Worm (Caenorhabditis elegans) whole organism, L2 larva: ENCODE measurements around the gene rhy-1.
A peak's percentile ranks its signal among the peaks of the same experiment; 100 is the strongest.

Experiments used
- C34F6.9 ChIP-seq: fragments of 150-350 bp; optimal IDR thresholded peaks from 2 replicates; lab custom pipeline; 2014; ENCODE audit warnings: missing biosample characterization, missing genetic modification characterization
- F13H6.1 ChIP-seq: sonication (generic microtip); optimal IDR thresholded peaks from 2 replicates; lab custom pipeline; 2016; ENCODE audit warnings: missing genetic modification characterization, missing compliant biosample characterization
- Y55F3AM.14 ChIP-seq: fragments of 200-800 bp; sonication (Bioruptor generic); optimal IDR thresholded peaks from 2 replicates; lab custom pipeline; 2018; ENCODE audit warnings: mild to moderate bottlenecking, missing genetic modification characterization, missing compliant biosample characterization
- ZK546.5 ChIP-seq: sonication (generic microtip); optimal IDR thresholded peaks from 2 replicates; lab custom pipeline; 2017; ENCODE audit warnings: missing biosample characterization, missing genetic modification characterization
- alr-1 ChIP-seq: fragments of 150-350 bp; optimal IDR thresholded peaks from 2 replicates; lab custom pipeline; 2014; ENCODE audit warnings: missing biosample characterization, missing genetic modification characterization
- blmp-1 ChIP-seq: sonication (generic microtip); optimal IDR thresholded peaks from 2 replicates; lab custom pipeline; 2017; ENCODE audit warnings: missing genetic modification characterization, mild to moderate bottlenecking, missing compliant biosample characterization, antibody characterized with exemption, moderate library complexity; ENCODE audit not compliant: insufficient read depth
- ceh-16 ChIP-seq: fragments of 150-350 bp; optimal IDR thresholded peaks from 2 replicates; lab custom pipeline; 2014; ENCODE audit warnings: missing biosample characterization, missing genetic modification characterization
- ceh-82 ChIP-seq: fragments of 150-350 bp; optimal IDR thresholded peaks from 2 replicates; lab custom pipeline; 2014; ENCODE audit warnings: missing biosample characterization, missing genetic modification characterization
- dmd-4 ChIP-seq: sonication (generic microtip); optimal IDR thresholded peaks from 2 replicates; lab custom pipeline; 2017; ENCODE audit warnings: missing biosample characterization, missing genetic modification characterization
- elt-3 ChIP-seq: sonication (generic microtip); optimal IDR thresholded peaks from 2 replicates; lab custom pipeline; 2017; ENCODE audit warnings: missing biosample characterization, missing genetic modification characterization
- fos-1 ChIP-seq: fragments of 150-350 bp; optimal IDR thresholded peaks from 2 replicates; lab custom pipeline; 2014; ENCODE audit warnings: missing biosample characterization, missing genetic modification characterization
- gmeb-1 ChIP-seq: fragments of 150-350 bp; optimal IDR thresholded peaks from 2 replicates; lab custom pipeline; 2014; ENCODE audit warnings: missing biosample characterization, missing genetic modification characterization
- lin-11 ChIP-seq: fragments of 150-350 bp; sonication (generic microtip); optimal IDR thresholded peaks from 2 replicates; lab custom pipeline; 2014; ENCODE audit warnings: missing biosample characterization, missing genetic modification characterization, inconsistent platforms, mixed read lengths
- lin-13 ChIP-seq: fragments of 150-350 bp; optimal IDR thresholded peaks from 2 replicates; lab custom pipeline; 2014; ENCODE audit warnings: missing biosample characterization, missing genetic modification reagents, missing genetic modification characterization
- lsy-2 ChIP-seq, 2 experiments: fragments of 150-350 bp in 1 of 2; sonication (generic microtip) in 1 of 2; optimal IDR thresholded peaks; 2 replicates each; lab custom pipeline; 2014 to 2017; ENCODE audit warnings: missing biosample characterization in 2 of 2, missing genetic modification characterization in 2 of 2
- mab-5 ChIP-seq: fragments of 150-350 bp; optimal IDR thresholded peaks from 2 replicates; lab custom pipeline; 2014; ENCODE audit warnings: missing biosample characterization, missing genetic modification characterization
- mbf-1 ChIP-seq: sonication (generic microtip); optimal IDR thresholded peaks from 2 replicates; lab custom pipeline; 2017; ENCODE audit warnings: missing biosample characterization, missing genetic modification characterization
- nhr-10 ChIP-seq: sonication (generic microtip); optimal IDR thresholded peaks from 2 replicates; lab custom pipeline; 2017; ENCODE audit warnings: missing biosample characterization, missing genetic modification characterization
- nhr-11 ChIP-seq: fragments of 150-350 bp; optimal IDR thresholded peaks from 2 replicates; lab custom pipeline; 2014; ENCODE audit warnings: missing biosample characterization, missing genetic modification characterization
- nhr-129 ChIP-seq: fragments of 150-350 bp; optimal IDR thresholded peaks from 2 replicates; lab custom pipeline; 2014; ENCODE audit warnings: missing biosample characterization, missing genetic modification characterization
- nhr-21 ChIP-seq: fragments of 150-350 bp; optimal IDR thresholded peaks from 2 replicates; lab custom pipeline; 2014; ENCODE audit warnings: missing biosample characterization, missing genetic modification characterization
- nhr-237 ChIP-seq: fragments of 150-350 bp; optimal IDR thresholded peaks from 2 replicates; lab custom pipeline; 2014; ENCODE audit warnings: missing biosample characterization, missing genetic modification characterization
- nhr-25 ChIP-seq: fragments of 150-350 bp; sonication (generic microtip); optimal IDR thresholded peaks from 3 replicates; lab custom pipeline; 2014; ENCODE audit warnings: missing biosample characterization, missing genetic modification characterization
- skn-1 ChIP-seq: sonication (generic microtip); optimal IDR thresholded peaks from 2 replicates; lab custom pipeline; 2017; ENCODE audit warnings: missing biosample characterization, missing genetic modification characterization
- sma-3 ChIP-seq: sonication (generic microtip); optimal IDR thresholded peaks from 2 replicates; lab custom pipeline; 2016; ENCODE audit warnings: missing genetic modification reagents, missing genetic modification characterization, missing compliant biosample characterization
- sma-9 ChIP-seq, 2 experiments: fragments of 150-350 bp in 1 of 2; sonication (generic microtip) in 1 of 2; optimal IDR thresholded peaks; 2 replicates each; lab custom pipeline; 2014 to 2016; ENCODE audit warnings: missing genetic modification characterization in 2 of 2, mild to moderate bottlenecking in 1 of 2, missing biosample characterization in 1 of 2, missing compliant biosample characterization in 1 of 2, missing genetic modification reagents in 1 of 2, moderate library complexity in 1 of 2
- snpc-4 ChIP-seq: fragments of 150-350 bp; optimal IDR thresholded peaks from 2 replicates; lab custom pipeline; 2014; ENCODE audit warnings: missing biosample characterization, missing genetic modification characterization
- unc-39 ChIP-seq: fragments of 150-350 bp; optimal IDR thresholded peaks from 2 replicates; lab custom pipeline; 2014; ENCODE audit warnings: missing biosample characterization, missing genetic modification characterization
- unc-62 ChIP-seq: fragments of 150-350 bp; optimal IDR thresholded peaks from 2 replicates; lab custom pipeline; 2014; ENCODE audit warnings: missing biosample characterization, missing genetic modification reagents, missing genetic modification characterization
- ztf-11 ChIP-seq: sonication (generic microtip); optimal IDR thresholded peaks from 2 replicates; lab custom pipeline; 2017; ENCODE audit warnings: missing biosample characterization, missing genetic modification characterization
- ztf-4 ChIP-seq: fragments of 150-350 bp; optimal IDR thresholded peaks from 2 replicates; lab custom pipeline; 2014; ENCODE audit warnings: missing biosample characterization, missing genetic modification characterization

Gene rhy-1

ce11 chrII:9130339-9130738 lies 30.8 kb upstream of the rhy-1 start:
- no peak for TF ChIP-seq unc-39 (tag; lab: Kevin White, UChicago)
- peak; percentile 27 for TF ChIP-seq fos-1

- no peak for TF ChIP-seq fos-1
- TF ChIP-seq mbf-1 (tag; lab: Kevin White, UChicago), result no peak
- no peak for TF ChIP-seq dmd-4 (tag; lab: Kevin White, UChicago)
- TF ChIP-seq lin-13 (GFP tag; lab: Kevin White, UChicago), result no peak
- no peak for TF ChIP-seq ZK546.5 (tag; lab: Kevin White, UChicago)
- no peak for TF ChIP-seq nhr-21
- TF ChIP-seq nhr-11 (tag; lab: Kevin White, UChicago), result no peak
- TF ChIP-seq skn-1, result no peak
- no peak for TF ChIP-seq C34F6.9 (tag; lab: Kevin White, UChicago)
- TF ChIP-seq elt-3, result no peak
- TF ChIP-seq, all 48 proteins: peak for 0
These were observed 29.8 kb upstream of the rhy-1 start, which contains the start of gene C16D2.1 for ce11 chrII:9131363-9131762. Gene C16D2.1 (plus strand): TSS chrII:9131663.

ce11 chrII:9132338-9132737 lies 28.8 kb upstream of the rhy-1 start:
- TF ChIP-seq sma-3 (no peak), unc-62 (GFP tag; lab: Kevin White, UChicago) (no peak), lsy-2 (tag; optimal IDR thresholded peaks at IDR 0.05; lab: Kevin White, UChicago) (no peak), ceh-82 (no peak), lin-13 (GFP tag; lab: Kevin White, UChicago) (no peak), alr-1 (tag; lab: Kevin White, UChicago) (no peak), nhr-25 (tag; lab: Kevin White, UChicago) (no peak), ztf-11 (no peak)

DNA sequence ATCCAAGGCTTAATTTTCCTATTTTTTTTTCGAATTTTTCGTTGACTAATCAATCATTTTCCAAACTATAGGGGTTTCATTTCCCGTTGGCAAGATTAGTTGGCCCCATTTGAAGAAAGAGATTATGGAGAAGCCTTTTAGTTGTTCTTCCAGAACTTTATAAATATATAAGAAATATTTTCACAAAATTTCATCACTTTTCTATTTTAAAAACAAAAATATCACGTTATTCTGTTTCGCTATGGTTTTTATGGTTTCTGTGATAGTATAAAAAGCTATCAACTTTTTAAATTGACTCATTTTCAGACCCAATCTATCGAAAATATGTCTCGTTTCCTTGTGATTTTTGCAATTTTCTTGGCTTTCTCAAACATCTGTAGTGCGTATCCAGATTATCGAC lies 25.3 kb upstream of the rhy-1 start, which contains the start of gene nlp-78:
TSS of gene nlp-78 (plus strand) at position 301 of the 400 bp plus-strand sequence.
- TF ChIP-seq fos-1 (no peak), nhr-10 (tag; lab: Kevin White, UChicago) (no peak), nhr-129 (no peak), ceh-16 (tag; lab: Kevin White, UChicago) (no peak), nhr-237 (tag; lab: Kevin White, UChicago) (no peak), lin-11 (tag; lab: Kevin White, UChicago) (no peak), F13H6.1 (tag; lab: Kevin White, UChicago) (no peak), mbf-1 (tag; lab: Kevin White, UChicago) (no peak)

ce11 chrII:9137803-9138202 lies 23.4 kb upstream of the rhy-1 start, which contains the start of gene C16D2.3:
Gene C16D2.3 (plus strand): TSS chrII:9138103.
- TF ChIP-seq ztf-4 (tag; lab: Kevin White, UChicago), result no peak
- TF ChIP-seq ceh-16 (tag; lab: Kevin White, UChicago), result no peak
- no peak for TF ChIP-seq blmp-1
- TF ChIP-seq F13H6.1 (tag; lab: Kevin White, UChicago), result no peak
- TF ChIP-seq sma-9 (GFP tag; optimal IDR thresholded peaks at IDR 0.05; lab: Kevin White, UChicago), result no peak
- no peak for TF ChIP-seq sma-9 (tag; optimal IDR thresholded peaks at IDR 0.05; lab: Kevin White, UChicago)
- no peak for TF ChIP-seq lin-13 (GFP tag; lab: Kevin White, UChicago)
- no peak for TF ChIP-seq C34F6.9 (tag; lab: Kevin White, UChicago)
- TF ChIP-seq snpc-4 (tag; lab: Kevin White, UChicago), result no peak
- no peak for TF ChIP-seq Y55F3AM.14 (GFP tag; lab: Kevin White, UChicago)

- TF ChIP-seq ztf-4 (tag; lab: Kevin White, UChicago) (no peak), gmeb-1 (tag; lab: Kevin White, UChicago) (no peak), mab-5 (tag; lab: Kevin White, UChicago) (no peak), nhr-129 (no peak), Y55F3AM.14 (GFP tag; lab: Kevin White, UChicago) (no peak), lsy-2 (tag; optimal IDR thresholded peaks at IDR 0.05; lab: Kevin White, UChicago) (no peak)
These were observed 21.9 kb upstream of the rhy-1 start, which contains the start of gene Y9C2UA.1 for ce11 chrII:9139172-9139700. Gene Y9C2UA.1 (plus strand): TSS chrII:9139650.
